Worm (Caenorhabditis elegans) whole organism, L4 larva: ENCODE data around the gene F59A6.4.

Source experiments
- F37D6.2 ChIP-seq: sonication (generic microtip); optimal IDR thresholded peaks from 2 replicates; lab custom pipeline; 2016; ENCODE audit warnings: mild to moderate bottlenecking, missing genetic modification characterization, missing compliant biosample characterization
- F49E8.2 ChIP-seq: sonication (generic microtip); optimal IDR thresholded peaks from 2 replicates; lab custom pipeline; 2016; ENCODE audit warnings: missing compliant biosample characterization, mild to moderate bottlenecking, missing genetic modification characterization, borderline replicate concordance
- T26A8.4 ChIP-seq: fragments of 200-800 bp; sonication (Bioruptor generic); IDR thresholded peaks from 2 replicates; pipeline ENCODE4 v1.3.6; 2022; ENCODE audit warnings: missing genetic modification characterization, missing compliant biosample characterization
- Y105C5A.15 ChIP-seq: fragments of 200-800 bp; sonication (Bioruptor generic); IDR thresholded peaks from 2 replicates; pipeline ENCODE4 v1.3.6; 2022; ENCODE audit warnings: missing genetic modification characterization, missing compliant biosample characterization
- Y5F2A.4 ChIP-seq: fragments of 200-800 bp; sonication (Bioruptor generic); optimal IDR thresholded peaks from 2 replicates; lab custom pipeline; 2018; ENCODE audit warnings: mild to moderate bottlenecking, missing genetic modification characterization, missing compliant biosample characterization
- ZK337.2 ChIP-seq: fragments of 200-800 bp; sonication (Bioruptor generic); IDR thresholded peaks from 2 replicates; pipeline ENCODE4 v1.3.6; 2022; ENCODE audit warnings: missing genetic modification reagents, missing genetic modification characterization, missing compliant biosample characterization
- ZK546.5 ChIP-seq, 2 experiments: sonication (generic microtip); optimal IDR thresholded peaks; 2 replicates each; lab custom pipeline; 2017; ENCODE audit warnings: missing biosample characterization in 2 of 2, missing genetic modification characterization in 2 of 2
- aha-1 ChIP-seq: fragments of 150-350 bp; peaks from one replicate; lab custom pipeline; 2014; ENCODE audit warnings: missing biosample characterization, missing genetic modification characterization
- ama-1 ChIP-seq: fragments of 150-350 bp; optimal IDR thresholded peaks from 2 replicates; lab custom pipeline; 2014; ENCODE audit warnings: inconsistent platforms, mixed read lengths
- ceh-28 ChIP-seq: fragments of 150-350 bp; optimal IDR thresholded peaks from 2 replicates; lab custom pipeline; 2014; ENCODE audit warnings: missing biosample characterization, missing genetic modification reagents, missing genetic modification characterization
- ceh-62 ChIP-seq: sonication (generic microtip); optimal IDR thresholded peaks from 2 replicates; lab custom pipeline; 2017; ENCODE audit warnings: missing biosample characterization, missing genetic modification characterization
- daf-12 ChIP-seq: fragments of 150-350 bp; optimal IDR thresholded peaks from 2 replicates; lab custom pipeline; 2014; ENCODE audit warnings: missing biosample characterization, missing genetic modification reagents, missing genetic modification characterization
- dmd-6 ChIP-seq: fragments of 200-800 bp; sonication (Bioruptor generic); IDR thresholded peaks from 2 replicates; pipeline ENCODE4 v1.3.6; 2022; ENCODE audit warnings: missing genetic modification reagents, missing genetic modification characterization, missing compliant biosample characterization
- dmd-8 ChIP-seq: fragments of 200-800 bp; sonication (Bioruptor generic); IDR thresholded peaks from 2 replicates; pipeline ENCODE4 v1.3.6; 2022; ENCODE audit warnings: missing genetic modification characterization, missing compliant biosample characterization
- dpl-1 ChIP-seq: fragments of 150-350 bp; optimal IDR thresholded peaks from 2 replicates; lab custom pipeline; 2014; ENCODE audit warnings: missing biosample characterization, missing genetic modification reagents, missing genetic modification characterization
- fos-1 ChIP-seq: fragments of 150-350 bp; optimal IDR thresholded peaks from 2 replicates; lab custom pipeline; 2014; ENCODE audit warnings: missing biosample characterization, missing genetic modification characterization
- gei-8 ChIP-seq: fragments of 200-800 bp; sonication (Bioruptor generic); optimal IDR thresholded peaks from 2 replicates; lab custom pipeline; 2018; ENCODE audit warnings: mild to moderate bottlenecking, missing genetic modification characterization, missing compliant biosample characterization
- hlh-11 ChIP-seq: fragments of 200-800 bp; sonication (Bioruptor generic); optimal IDR thresholded peaks from 2 replicates; lab custom pipeline; 2018; ENCODE audit warnings: mild to moderate bottlenecking, missing genetic modification characterization, missing compliant biosample characterization
- hlh-30 ChIP-seq: sonication (generic microtip); optimal IDR thresholded peaks from 2 replicates; lab custom pipeline; 2017; ENCODE audit warnings: antibody characterized with exemption, mild to moderate bottlenecking, missing genetic modification characterization, missing compliant biosample characterization; ENCODE audit not compliant: insufficient read depth
- hmg-1.1 ChIP-seq: fragments of 200-800 bp; sonication (Bioruptor generic); IDR thresholded peaks from 2 replicates; pipeline ENCODE4 v1.3.6; 2022; ENCODE audit warnings: missing genetic modification reagents, missing genetic modification characterization, missing compliant biosample characterization
- jun-1 ChIP-seq: fragments of 150-350 bp; optimal IDR thresholded peaks from 2 replicates; lab custom pipeline; 2014; ENCODE audit warnings: missing biosample characterization, missing genetic modification reagents, missing genetic modification characterization
- lin-1 ChIP-seq: fragments of 200-800 bp; sonication (Bioruptor generic); IDR thresholded peaks from 2 replicates; pipeline ENCODE4 v1.3.6; 2022; ENCODE audit warnings: missing genetic modification reagents, missing genetic modification characterization, missing compliant biosample characterization
- lin-15B ChIP-seq: fragments of 150-350 bp; sonication (generic microtip); optimal IDR thresholded peaks from 3 replicates; lab custom pipeline; 2014; ENCODE audit warnings: missing biosample characterization, missing genetic modification characterization
- lin-39 ChIP-seq: fragments of 150-350 bp; optimal IDR thresholded peaks from 2 replicates; lab custom pipeline; 2014; ENCODE audit warnings: missing biosample characterization, missing genetic modification reagents, missing genetic modification characterization
- madf-9 ChIP-seq: fragments of 200-800 bp; sonication (Bioruptor generic); conservative IDR thresholded peaks from 2 replicates; pipeline ENCODE4 v1.3.6; 2022; ENCODE audit warnings: missing genetic modification reagents, missing genetic modification characterization, missing compliant biosample characterization
- mdl-1 ChIP-seq, 2 experiments: fragments of 150-350 bp in 1 of 2; sonication (generic microtip) in 1 of 2; optimal IDR thresholded peaks; 2 replicates each; lab custom pipeline; 2014 to 2017; ENCODE audit warnings: missing biosample characterization in 2 of 2, missing genetic modification characterization in 2 of 2
- mes-2 ChIP-seq: sonication (generic microtip); optimal IDR thresholded peaks from 2 replicates; lab custom pipeline; 2016; ENCODE audit warnings: missing genotype, mild to moderate bottlenecking, missing genetic modification characterization, missing compliant biosample characterization; ENCODE audit not compliant: poor library complexity, severe bottlenecking
- mxl-3 ChIP-seq: fragments of 200-800 bp; sonication (Bioruptor generic); optimal IDR thresholded peaks from 2 replicates; lab custom pipeline; 2018; ENCODE audit warnings: mild to moderate bottlenecking, missing genetic modification characterization, missing compliant biosample characterization
- nhr-10 ChIP-seq: fragments of 150-350 bp; optimal IDR thresholded peaks from 2 replicates; lab custom pipeline; 2014; ENCODE audit warnings: missing biosample characterization, missing genetic modification characterization
- nhr-11 ChIP-seq: fragments of 150-350 bp; optimal IDR thresholded peaks from 2 replicates; lab custom pipeline; 2014; ENCODE audit warnings: missing biosample characterization, missing genetic modification characterization
- nhr-41 ChIP-seq: fragments of 200-800 bp; sonication (Bioruptor generic); IDR thresholded peaks from 2 replicates; pipeline ENCODE4 v1.3.6; 2022; ENCODE audit warnings: missing genetic modification reagents, missing genetic modification characterization, missing compliant biosample characterization
- nhr-6 ChIP-seq: fragments of 150-350 bp; optimal IDR thresholded peaks from 2 replicates; lab custom pipeline; 2014; ENCODE audit warnings: missing biosample characterization, missing genetic modification characterization
- nhr-76 ChIP-seq: fragments of 150-350 bp; optimal IDR thresholded peaks from 2 replicates; lab custom pipeline; 2014; ENCODE audit warnings: missing biosample characterization, missing genetic modification characterization
- pha-4 ChIP-seq, 2 experiments: fragments of 150-350 bp in 1 of 2; fragments of 200-800 bp in 1 of 2; sonication (Bioruptor generic) in 1 of 2; IDR thresholded peaks in 1 of 2; optimal IDR thresholded peaks in 1 of 2; 2 replicates each; pipeline versions ENCODE4 v1.3.6 to Lab custom; 2014 to 2022; ENCODE audit warnings: missing genetic modification characterization in 2 of 2, missing genetic modification reagents in 2 of 2, missing biosample characterization in 1 of 2, missing compliant biosample characterization in 1 of 2
- pqm-1 ChIP-seq: sonication (generic microtip); optimal IDR thresholded peaks from 2 replicates; lab custom pipeline; 2017; ENCODE audit warnings: missing biosample characterization, missing genetic modification characterization
- spr-3 ChIP-seq: fragments of 200-800 bp; sonication (Bioruptor generic); optimal IDR thresholded peaks from 2 replicates; lab custom pipeline; 2018; ENCODE audit warnings: mild to moderate bottlenecking, missing genetic modification characterization, missing compliant biosample characterization
- unc-39 ChIP-seq: sonication (generic microtip); optimal IDR thresholded peaks from 2 replicates; lab custom pipeline; 2017; ENCODE audit warnings: missing biosample characterization, missing genetic modification characterization
- zag-1 ChIP-seq: fragments of 150-350 bp; optimal IDR thresholded peaks from 2 replicates; lab custom pipeline; 2014; ENCODE audit warnings: missing biosample characterization, missing genetic modification characterization
- zfp-3 ChIP-seq: fragments of 200-800 bp; sonication (Bioruptor generic); conservative IDR thresholded peaks from 2 replicates; pipeline ENCODE4 v1.3.6; 2022; ENCODE audit warnings: missing genetic modification reagents, missing genetic modification characterization, missing compliant biosample characterization
- zip-11 ChIP-seq: fragments of 200-800 bp; sonication (Bioruptor generic); IDR thresholded peaks from 2 replicates; pipeline ENCODE4 v1.3.6; 2022; ENCODE audit warnings: missing genetic modification characterization, missing compliant biosample characterization
- zip-2 ChIP-seq: fragments of 150-350 bp; optimal IDR thresholded peaks from 2 replicates; lab custom pipeline; 2014; ENCODE audit warnings: missing biosample characterization, missing genetic modification characterization
- ztf-7 ChIP-seq: fragments of 150-350 bp; optimal IDR thresholded peaks from 2 replicates; lab custom pipeline; 2014; ENCODE audit warnings: missing biosample characterization, missing genetic modification characterization

F59A6.4 gene

ce11 chrII:4999122-4999521, 5.8 kb upstream of the F59A6.4 start, which contains the start of gene citk-2 (continued):
- no peak for TF ChIP-seq mxl-3 (GFP tag; lab: Kevin White, UChicago)
- TF ChIP-seq nhr-41 (GFP tag; lab: Robert Waterston, UW), result no peak
- TF ChIP-seq dmd-8 (GFP tag; lab: Robert Waterston, UW), result no peak
- TF ChIP-seq nhr-10 (tag; lab: Kevin White, UChicago), result no peak
- no peak for TF ChIP-seq zag-1 (tag; lab: Kevin White, UChicago)
- TF ChIP-seq fos-1, result no peak
- no peak for TF ChIP-seq ztf-7 (tag; lab: Kevin White, UChicago)
- peak; percentile 42 for TF ChIP-seq zip-2
- TF ChIP-seq nhr-6 (tag; lab: Kevin White, UChicago), result peak; percentile 54
- TF ChIP-seq dmd-6 (GFP tag; lab: Robert Waterston, UW), result peak; percentile 62
- peak; percentile 29 for TF ChIP-seq F37D6.2 (tag; lab: Kevin White, UChicago)
- TF ChIP-seq T26A8.4 (GFP tag; lab: Robert Waterston, UW), result peak; percentile 79
- TF ChIP-seq spr-3 (GFP tag; lab: Kevin White, UChicago), result peak; percentile 47
- no peak for TF ChIP-seq pha-4 (GFP tag; IDR thresholded peaks at IDR 0.05; lab: Robert Waterston, UW)
- TF ChIP-seq pha-4 (tag; optimal IDR thresholded peaks at IDR 0.05; lab: Kevin White, UChicago), result peak; percentile 79
- peak; percentile 97 for TF ChIP-seq aha-1 (tag; lab: Kevin White, UChicago)
- no peak for TF ChIP-seq ama-1 (lab: Kevin White, UChicago)
- peak; percentile 93 for TF ChIP-seq mes-2 (tag; lab: Kevin White, UChicago)
- TF ChIP-seq hlh-11 (tag; lab: Kevin White, UChicago), result peak; percentile 66
- no peak for TF ChIP-seq ceh-62 (tag; lab: Kevin White, UChicago)
- peak; percentile 68; the same call in 1 of the 2 replicates for TF ChIP-seq lin-1
- peak; percentile 74 for TF ChIP-seq nhr-11 (tag; lab: Kevin White, UChicago)
- TF ChIP-seq dpl-1 (GFP tag; lab: Kevin White, UChicago), result peak; percentile 100
- no peak for TF ChIP-seq F49E8.2
- TF ChIP-seq Y105C5A.15 (GFP tag; lab: Robert Waterston, UW), result no peak
- TF ChIP-seq daf-12 (tag; lab: Kevin White, UChicago), result no peak
- no peak for TF ChIP-seq unc-39 (tag; lab: Kevin White, UChicago)
- no peak for TF ChIP-seq hlh-30 (tag; lab: Kevin White, UChicago)
- no peak for TF ChIP-seq Y5F2A.4 (GFP tag; lab: Kevin White, UChicago)
- TF ChIP-seq madf-9 (GFP tag; lab: Robert Waterston, UW), result peak; percentile 68
- TF ChIP-seq hmg-1.1, result peak; percentile 90

ce11 chrII:5001866-5002265, 3.0 kb upstream of the F59A6.4 start:
- no peak for TF ChIP-seq ZK337.2 (GFP tag; lab: Robert Waterston, UW)
- no peak for TF ChIP-seq nhr-76 (tag; lab: Kevin White, UChicago)
- TF ChIP-seq unc-39 (tag; lab: Kevin White, UChicago), result no peak
- TF ChIP-seq dmd-8 (GFP tag; lab: Robert Waterston, UW), result no peak
- no peak for TF ChIP-seq ZK546.5 (tag; optimal IDR thresholded peaks at IDR 0.05; lab: Kevin White, UChicago)
- TF ChIP-seq jun-1 (tag; lab: Kevin White, UChicago), result no peak
- TF ChIP-seq lin-15B, result no peak
- TF ChIP-seq ceh-28 (tag; lab: Kevin White, UChicago), result no peak
- TF ChIP-seq pqm-1 (tag; lab: Kevin White, UChicago), result no peak
- no peak for TF ChIP-seq gei-8
- no peak for TF ChIP-seq lin-39 (tag; lab: Kevin White, UChicago)
- TF ChIP-seq zip-11 (GFP tag; lab: Robert Waterston, UW), result no peak
- no peak for TF ChIP-seq zfp-3 (GFP tag; lab: Robert Waterston, UW)
- TF ChIP-seq zip-2, result no peak
- TF ChIP-seq mdl-1 (tag; optimal IDR thresholded peaks at IDR 0.05; lab: Kevin White, UChicago), result no peak
